Worm (Caenorhabditis elegans) whole organism, L3 larva: ENCODE data around the gene sfxn-1.2.
A peak's percentile ranks its signal among the peaks of the same experiment; 100 is the strongest.

Experiments used
- elt-3 ChIP-seq, 3 experiments: fragments of 150-350 bp in 1 of 3; sonication (generic microtip) in 2 of 3; optimal IDR thresholded peaks; 2 replicates in 2 of 3; 4 replicates in 1 of 3; lab custom pipeline; 2014 to 2017; ENCODE audit warnings: missing biosample characterization in 3 of 3, missing genetic modification characterization in 3 of 3
- fos-1 ChIP-seq: fragments of 150-350 bp; optimal IDR thresholded peaks from 2 replicates; lab custom pipeline; 2014; ENCODE audit warnings: missing biosample characterization, missing genetic modification characterization

- peak in 1 of 3 experiments; percentile 75 for TF ChIP-seq elt-3 (tag; optimal IDR thresholded peaks at IDR 0.05; lab: Kevin White, UChicago)
- no peak for TF ChIP-seq fos-1 (tag; lab: Kevin White, UChicago)
Observed at ce11 chrII:11224045-11224481, 38.2 kb downstream of the sfxn-1.2 start.
